Worm (Caenorhabditis elegans) whole organism, young adult: ENCODE measurements around the gene arl-5.

Source experiments
- B0035.1 ChIP-seq: sonication (generic microtip); optimal IDR thresholded peaks from 2 replicates; lab custom pipeline; 2016; ENCODE audit warnings: missing genetic modification characterization, mild to moderate bottlenecking, missing compliant biosample characterization, missing genotype, missing genetic modification reagents
- B0261.1 ChIP-seq: sonication (generic microtip); optimal IDR thresholded peaks from 2 replicates; lab custom pipeline; 2016; ENCODE audit warnings: mild to moderate bottlenecking, missing genetic modification characterization, moderate library complexity, missing compliant biosample characterization
- B0336.3 ChIP-seq: fragments of 200-800 bp; sonication (Bioruptor generic); IDR thresholded peaks from 2 replicates; pipeline ENCODE4 v1.3.6; 2022; ENCODE audit warnings: missing genetic modification characterization, missing compliant biosample characterization
- D2030.7 ChIP-seq: fragments of 200-800 bp; sonication (Bioruptor generic); IDR thresholded peaks from 2 replicates; pipeline ENCODE4 v1.3.6; 2022; ENCODE audit warnings: missing genetic modification reagents, missing genetic modification characterization, missing compliant biosample characterization
- F33H1.4 ChIP-seq: fragments of 200-800 bp; sonication (Bioruptor generic); IDR thresholded peaks from 2 replicates; pipeline ENCODE4 v1.3.6; 2022; ENCODE audit warnings: missing genetic modification reagents, missing genetic modification characterization, missing compliant biosample characterization
- F52B5.7 ChIP-seq: sonication (generic microtip); optimal IDR thresholded peaks from 2 replicates; lab custom pipeline; 2016; ENCODE audit warnings: mild to moderate bottlenecking, missing genetic modification characterization, missing compliant biosample characterization
- F55B11.4 ChIP-seq: sonication (generic microtip); optimal IDR thresholded peaks from 2 replicates; lab custom pipeline; 2016; ENCODE audit warnings: missing compliant biosample characterization, missing genetic modification characterization, borderline replicate concordance; ENCODE audit not compliant: insufficient read depth
- F57A8.1 ChIP-seq: fragments of 200-800 bp; sonication (Bioruptor generic); optimal IDR thresholded peaks from 2 replicates; lab custom pipeline; 2018; ENCODE audit warnings: mild to moderate bottlenecking, missing genetic modification characterization, moderate library complexity, missing compliant biosample characterization
- F57C9.4 ChIP-seq: sonication (generic microtip); optimal IDR thresholded peaks from 2 replicates; lab custom pipeline; 2017; ENCODE audit warnings: mild to moderate bottlenecking, missing genetic modification characterization, missing compliant biosample characterization
- K12H6.12 ChIP-seq: fragments of 200-800 bp; sonication (Bioruptor generic); optimal IDR thresholded peaks from 2 replicates; lab custom pipeline; 2018; ENCODE audit warnings: mild to moderate bottlenecking, missing genetic modification characterization, missing compliant biosample characterization
- T07F8.4 ChIP-seq: sonication (generic microtip); optimal IDR thresholded peaks from 2 replicates; lab custom pipeline; 2016; ENCODE audit warnings: mild to moderate bottlenecking, missing genetic modification characterization, moderate library complexity, missing compliant biosample characterization
- Y53G8AR.9 ChIP-seq: fragments of 200-800 bp; sonication (Bioruptor generic); conservative IDR thresholded peaks from 2 replicates; pipeline ENCODE4 v1.3.6; 2022; ENCODE audit warnings: missing genetic modification reagents, missing genetic modification characterization, missing compliant biosample characterization
- Y56A3A.18 ChIP-seq: fragments of 200-800 bp; sonication (Bioruptor generic); IDR thresholded peaks from 2 replicates; pipeline ENCODE4 v1.3.6; 2022; ENCODE audit warnings: missing genetic modification reagents, missing genetic modification characterization, missing compliant biosample characterization
- Y67H2A.10 ChIP-seq: fragments of 200-800 bp; sonication (Bioruptor generic); conservative IDR thresholded peaks from 2 replicates; pipeline ENCODE4 v1.3.6; 2022; ENCODE audit warnings: missing genetic modification reagents, missing genetic modification characterization, missing compliant biosample characterization
- Y79H2A.3 ChIP-seq: fragments of 200-800 bp; sonication (Bioruptor generic); conservative IDR thresholded peaks from 2 replicates; pipeline ENCODE4 v1.3.6; 2022; ENCODE audit warnings: missing genetic modification reagents, missing genetic modification characterization, missing compliant biosample characterization
- aptf-2 ChIP-seq: fragments of 200-800 bp; sonication (Bioruptor generic); conservative IDR thresholded peaks from 2 replicates; pipeline ENCODE4 v1.3.6; 2022; ENCODE audit warnings: missing genetic modification reagents, missing genetic modification characterization, missing compliant biosample characterization
- aptf-3 ChIP-seq: fragments of 200-800 bp; sonication (Bioruptor generic); IDR thresholded peaks from 2 replicates; pipeline ENCODE4 v1.3.6; 2022; ENCODE audit warnings: missing genetic modification characterization, missing compliant biosample characterization
- attf-6 ChIP-seq: fragments of 200-800 bp; sonication (Bioruptor generic); IDR thresholded peaks from 2 replicates; pipeline ENCODE4 v1.3.6; 2022; ENCODE audit warnings: missing genetic modification reagents, missing genetic modification characterization, missing compliant biosample characterization
- ccch-3 ChIP-seq: fragments of 200-800 bp; sonication (Bioruptor generic); optimal IDR thresholded peaks from 2 replicates; lab custom pipeline; 2018; ENCODE audit warnings: mild to moderate bottlenecking, missing genetic modification characterization, missing compliant biosample characterization
- ceh-100 ChIP-seq: fragments of 200-800 bp; sonication (Bioruptor generic); IDR thresholded peaks from 2 replicates; pipeline ENCODE4 v1.3.6; 2022; ENCODE audit warnings: missing genetic modification reagents, missing genetic modification characterization, missing compliant biosample characterization
- ceh-40 ChIP-seq: fragments of 200-800 bp; sonication (Bioruptor generic); IDR thresholded peaks from 2 replicates; pipeline ENCODE4 v1.3.6; 2022; ENCODE audit warnings: missing genetic modification characterization, missing compliant biosample characterization
- ceh-91 ChIP-seq: fragments of 200-800 bp; sonication (Bioruptor generic); IDR thresholded peaks from 2 replicates; pipeline ENCODE4 v1.3.6; 2022; ENCODE audit warnings: missing genetic modification reagents, missing genetic modification characterization, missing compliant biosample characterization
- chd-7 ChIP-seq: sonication (generic microtip); optimal IDR thresholded peaks from 2 replicates; lab custom pipeline; 2016; ENCODE audit warnings: mild to moderate bottlenecking, missing genetic modification characterization, moderate library complexity, missing compliant biosample characterization
- dpl-1 ChIP-seq: fragments of 150-350 bp; optimal IDR thresholded peaks from 2 replicates; lab custom pipeline; 2014; ENCODE audit warnings: missing biosample characterization, missing genetic modification reagents, missing genetic modification characterization
- egl-18 ChIP-seq: fragments of 200-800 bp; sonication (Bioruptor generic); IDR thresholded peaks from 2 replicates; pipeline ENCODE4 v1.3.6; 2022; ENCODE audit warnings: missing genetic modification reagents, missing genetic modification characterization, missing compliant biosample characterization
- egl-44 ChIP-seq: fragments of 200-800 bp; sonication (Bioruptor generic); IDR thresholded peaks from 2 replicates; pipeline ENCODE4 v1.3.6; 2022; ENCODE audit warnings: missing genetic modification reagents, missing genetic modification characterization, missing compliant biosample characterization
- ets-4 ChIP-seq: fragments of 200-800 bp; sonication (Bioruptor generic); optimal IDR thresholded peaks from 2 replicates; lab custom pipeline; 2018; ENCODE audit warnings: mild to moderate bottlenecking, missing genetic modification characterization, missing compliant biosample characterization
- hsf-1 ChIP-seq: fragments of 200-800 bp; sonication (Bioruptor generic); IDR thresholded peaks from 2 replicates; pipeline ENCODE4 v1.3.6; 2022; ENCODE audit warnings: missing genetic modification reagents, missing genetic modification characterization, missing compliant biosample characterization
- let-526 ChIP-seq: fragments of 200-800 bp; sonication (Bioruptor generic); IDR thresholded peaks from 2 replicates; pipeline ENCODE4 v1.3.6; 2022; ENCODE audit warnings: missing genetic modification reagents, missing genetic modification characterization, missing compliant biosample characterization
- let-607 ChIP-seq, 2 experiments: fragments of 200-800 bp in 1 of 2; sonication (Bioruptor generic) in 1 of 2; sonication (generic microtip) in 1 of 2; optimal IDR thresholded peaks; 2 replicates each; lab custom pipeline; 2016 to 2018; ENCODE audit warnings: mild to moderate bottlenecking in 2 of 2, missing compliant biosample characterization in 2 of 2, missing genetic modification characterization in 2 of 2, moderate library complexity in 2 of 2, missing genotype in 1 of 2
- lin-26 ChIP-seq: fragments of 200-800 bp; sonication (Bioruptor generic); IDR thresholded peaks from 2 replicates; pipeline ENCODE4 v1.3.6; 2022; ENCODE audit warnings: missing genetic modification reagents, missing genetic modification characterization, missing compliant biosample characterization
- lin-40 ChIP-seq: sonication (generic microtip); optimal IDR thresholded peaks from 2 replicates; lab custom pipeline; 2016; ENCODE audit warnings: missing genetic modification characterization, mild to moderate bottlenecking, missing compliant biosample characterization, missing genotype, missing genetic modification reagents
- lsl-1 ChIP-seq: fragments of 200-800 bp; sonication (Bioruptor generic); optimal IDR thresholded peaks from 2 replicates; lab custom pipeline; 2018; ENCODE audit warnings: mild to moderate bottlenecking, missing genetic modification characterization, moderate library complexity, missing compliant biosample characterization
- madf-3 ChIP-seq: fragments of 200-800 bp; sonication (Bioruptor generic); IDR thresholded peaks from 2 replicates; pipeline ENCODE4 v1.3.6; 2022; ENCODE audit warnings: missing genetic modification reagents, missing genetic modification characterization, missing compliant biosample characterization
- nfya-2 ChIP-seq: fragments of 200-800 bp; sonication (Bioruptor generic); IDR thresholded peaks from 2 replicates; pipeline ENCODE4 v1.3.6; 2022; ENCODE audit warnings: missing genetic modification reagents, missing genetic modification characterization, missing compliant biosample characterization
- nhr-179 ChIP-seq: sonication (generic microtip); optimal IDR thresholded peaks from 2 replicates; lab custom pipeline; 2016; ENCODE audit warnings: mild to moderate bottlenecking, missing genetic modification characterization, missing compliant biosample characterization
- nhr-27 ChIP-seq: fragments of 200-800 bp; sonication (Bioruptor generic); optimal IDR thresholded peaks from 2 replicates; lab custom pipeline; 2018; ENCODE audit warnings: mild to moderate bottlenecking, missing genetic modification characterization, moderate library complexity, missing compliant biosample characterization
- nhr-90 ChIP-seq: sonication (generic microtip); optimal IDR thresholded peaks from 2 replicates; lab custom pipeline; 2016; ENCODE audit warnings: missing genotype, mild to moderate bottlenecking, missing genetic modification characterization, missing compliant biosample characterization
- sdz-38 ChIP-seq: sonication (generic microtip); optimal IDR thresholded peaks from 2 replicates; lab custom pipeline; 2016; ENCODE audit warnings: missing genotype, missing genetic modification characterization, missing compliant biosample characterization
- sea-2 ChIP-seq: fragments of 200-800 bp; sonication (Bioruptor generic); IDR thresholded peaks from 2 replicates; pipeline ENCODE4 v1.3.6; 2022; ENCODE audit warnings: missing genetic modification characterization, missing compliant biosample characterization
- snpc-1.1 ChIP-seq: sonication (generic microtip); optimal IDR thresholded peaks from 2 replicates; lab custom pipeline; 2017; ENCODE audit warnings: missing genetic modification characterization, mild to moderate bottlenecking, missing compliant biosample characterization, antibody characterized with exemption, moderate library complexity, missing genotype, missing genetic modification reagents; ENCODE audit not compliant: insufficient read depth
- sptf-2 ChIP-seq: fragments of 200-800 bp; sonication (Bioruptor generic); optimal IDR thresholded peaks from 2 replicates; lab custom pipeline; 2018; ENCODE audit warnings: mild to moderate bottlenecking, missing genetic modification characterization, missing compliant biosample characterization
- zfh-2 ChIP-seq: fragments of 200-800 bp; sonication (Bioruptor generic); conservative IDR thresholded peaks from 2 replicates; pipeline ENCODE4 v1.3.6; 2022; ENCODE audit warnings: missing genetic modification reagents, missing genetic modification characterization, missing compliant biosample characterization
- zim-3 ChIP-seq: sonication (generic microtip); optimal IDR thresholded peaks from 2 replicates; lab custom pipeline; 2017; ENCODE audit warnings: mild to moderate bottlenecking, missing genetic modification characterization, moderate library complexity, missing compliant biosample characterization
- ztf-18 ChIP-seq: sonication (generic microtip); optimal IDR thresholded peaks from 2 replicates; lab custom pipeline; 2016; ENCODE audit warnings: missing genotype, mild to moderate bottlenecking, missing genetic modification characterization, missing compliant biosample characterization
- ztf-25 ChIP-seq: fragments of 200-800 bp; sonication (Bioruptor generic); IDR thresholded peaks from 2 replicates; pipeline ENCODE4 v1.3.6; 2022; ENCODE audit warnings: missing genetic modification reagents, missing genetic modification characterization, missing compliant biosample characterization
- ztf-6 ChIP-seq: fragments of 200-800 bp; sonication (Bioruptor generic); IDR thresholded peaks from 2 replicates; pipeline ENCODE4 v1.3.6; 2022; ENCODE audit warnings: missing genetic modification reagents, missing genetic modification characterization, missing compliant biosample characterization

arl-5 gene

ce11 chrIII:9780665-9781304 is 42.3 kb upstream of the arl-5 start, which contains the start of gene vha-1 (continued):
- TF ChIP-seq ceh-40 (GFP tag; lab: Robert Waterston, UW): no peak
- peak; percentile 76 for TF ChIP-seq lin-40 (tag; lab: Kevin White, UChicago)
- TF ChIP-seq nhr-90 (tag; lab: Kevin White, UChicago): peak; percentile 76
- TF ChIP-seq F52B5.7 (tag; lab: Kevin White, UChicago): no peak
- TF ChIP-seq attf-6 (GFP tag; lab: Robert Waterston, UW): no peak
- no peak for TF ChIP-seq snpc-1.1 (tag; lab: Kevin White, UChicago)
- peak; percentile 63 for TF ChIP-seq Y53G8AR.9 (GFP tag; lab: Robert Waterston, UW)
- no peak for TF ChIP-seq hsf-1 (GFP tag; lab: Robert Waterston, UW)
- TF ChIP-seq aptf-2 (GFP tag; lab: Robert Waterston, UW): no peak
- TF ChIP-seq F55B11.4 (tag; lab: Kevin White, UChicago): no peak
- no peak for TF ChIP-seq Y56A3A.18 (GFP tag; lab: Robert Waterston, UW)
- peak; percentile 100 for TF ChIP-seq madf-3 (GFP tag; lab: Robert Waterston, UW)
- no peak for TF ChIP-seq T07F8.4 (tag; lab: Kevin White, UChicago)
- no peak for TF ChIP-seq F57C9.4
- no peak for TF ChIP-seq B0261.1 (tag; lab: Kevin White, UChicago)
- no peak for TF ChIP-seq nhr-27 (tag; lab: Kevin White, UChicago)
- TF ChIP-seq ztf-25 (GFP tag; lab: Robert Waterston, UW): no peak
- TF ChIP-seq chd-7: no peak
- TF ChIP-seq egl-18 (GFP tag; lab: Robert Waterston, UW): no peak
- TF ChIP-seq B0336.3 (GFP tag; lab: Robert Waterston, UW): 0 out of 2 replicates have a peak, but pooled peaks have one; percentile 54
- TF ChIP-seq let-526: no peak
- TF ChIP-seq let-607 (tag; optimal IDR thresholded peaks at IDR 0.05; lab: Kevin White, UChicago): peak; percentile 87 to 91
- no peak for TF ChIP-seq sdz-38 (tag; lab: Kevin White, UChicago)
- 0 out of 2 replicates have a peak, but pooled peaks have one; percentile 45 for TF ChIP-seq ztf-6 (GFP tag; lab: Robert Waterston, UW)
- peak; percentile 55; the same call in 1 of the 2 replicates for TF ChIP-seq zfh-2 (GFP tag; lab: Robert Waterston, UW)
- TF ChIP-seq egl-44 (GFP tag; lab: Robert Waterston, UW): no peak
- TF ChIP-seq B0035.1 (tag; lab: Kevin White, UChicago): no peak
- TF ChIP-seq ccch-3 (GFP tag; lab: Kevin White, UChicago): no peak
- no peak for TF ChIP-seq dpl-1 (GFP tag; lab: Kevin White, UChicago)
- TF ChIP-seq Y67H2A.10 (GFP tag; lab: Robert Waterston, UW): peak; percentile 93
- TF ChIP-seq Y79H2A.3 (GFP tag; lab: Robert Waterston, UW): no peak
- TF ChIP-seq F57A8.1 (GFP tag; lab: Kevin White, UChicago): no peak
- TF ChIP-seq sea-2: no peak
- no peak for TF ChIP-seq nfya-2 (GFP tag; lab: Robert Waterston, UW)
- TF ChIP-seq F33H1.4 (GFP tag; lab: Robert Waterston, UW): peak; percentile 34
- TF ChIP-seq ceh-100: peak; percentile 77
- no peak for TF ChIP-seq aptf-3
- TF ChIP-seq lsl-1 (GFP tag; lab: Kevin White, UChicago): peak; percentile 67
- TF ChIP-seq lin-26 (GFP tag; lab: Robert Waterston, UW): peak; percentile 75
- TF ChIP-seq sptf-2 (GFP tag; lab: Kevin White, UChicago): no peak
- TF ChIP-seq ets-4 (GFP tag; lab: Kevin White, UChicago): peak; percentile 34
- TF ChIP-seq nhr-179: no peak
- no peak for TF ChIP-seq ceh-91
- TF ChIP-seq zim-3 (tag; lab: Kevin White, UChicago): no peak
- TF ChIP-seq D2030.7: peak; percentile 47; the same call in 1 of the 2 replicates
- TF ChIP-seq ztf-18 (tag; lab: Kevin White, UChicago): peak; percentile 51
- TF ChIP-seq K12H6.12: peak; percentile 64
